Worm (Caenorhabditis elegans) whole organism, L4 larva: ENCODE measurements around the gene ZC262.2.

Source experiments
- D1046.2 ChIP-seq: fragments of 200-800 bp; sonication (Bioruptor generic); IDR thresholded peaks from 2 replicates; pipeline ENCODE4 v1.3.6; 2022; ENCODE audit warnings: missing genetic modification characterization, missing compliant biosample characterization
- F37D6.2 ChIP-seq: sonication (generic microtip); optimal IDR thresholded peaks from 2 replicates; lab custom pipeline; 2016; ENCODE audit warnings: mild to moderate bottlenecking, missing genetic modification characterization, missing compliant biosample characterization
- F44E2.7 ChIP-seq: fragments of 200-800 bp; sonication (Bioruptor generic); IDR thresholded peaks from 2 replicates; pipeline ENCODE4 v2.1.2; 2022; ENCODE audit warnings: missing genetic modification characterization, missing compliant biosample characterization
- T20F7.1 ChIP-seq: fragments of 200-800 bp; sonication (Bioruptor generic); optimal IDR thresholded peaks from 2 replicates; lab custom pipeline; 2018; ENCODE audit warnings: mild to moderate bottlenecking, missing genetic modification characterization, missing compliant biosample characterization
- T26A8.4 ChIP-seq: fragments of 200-800 bp; sonication (Bioruptor generic); IDR thresholded peaks from 2 replicates; pipeline ENCODE4 v1.3.6; 2022; ENCODE audit warnings: missing genetic modification characterization, missing compliant biosample characterization
- Y5F2A.4 ChIP-seq: fragments of 200-800 bp; sonication (Bioruptor generic); optimal IDR thresholded peaks from 2 replicates; lab custom pipeline; 2018; ENCODE audit warnings: mild to moderate bottlenecking, missing genetic modification characterization, missing compliant biosample characterization
- Y75B8A.6 ChIP-seq: fragments of 200-800 bp; sonication (Bioruptor generic); IDR thresholded peaks from 2 replicates; pipeline ENCODE4 v1.3.6; 2022; ENCODE audit warnings: missing genetic modification reagents, missing genetic modification characterization, missing compliant biosample characterization
- ZK546.5 ChIP-seq, 2 experiments: sonication (generic microtip); optimal IDR thresholded peaks; 2 replicates each; lab custom pipeline; 2017; ENCODE audit warnings: missing biosample characterization in 2 of 2, missing genetic modification characterization in 2 of 2
- aha-1 ChIP-seq: fragments of 150-350 bp; peaks from one replicate; lab custom pipeline; 2014; ENCODE audit warnings: missing biosample characterization, missing genetic modification characterization
- aly-2 ChIP-seq: sonication (generic microtip); optimal IDR thresholded peaks from 2 replicates; lab custom pipeline; 2018; ENCODE audit warnings: missing biosample characterization, missing genetic modification characterization
- ama-1 ChIP-seq: fragments of 150-350 bp; optimal IDR thresholded peaks from 2 replicates; lab custom pipeline; 2014; ENCODE audit warnings: inconsistent platforms, mixed read lengths
- ceh-20 ChIP-seq: fragments of 200-800 bp; sonication (Bioruptor generic); IDR thresholded peaks from 2 replicates; pipeline ENCODE4 v1.3.6; 2022; ENCODE audit warnings: missing genetic modification reagents, missing genetic modification characterization, missing compliant biosample characterization
- ceh-28 ChIP-seq: fragments of 150-350 bp; optimal IDR thresholded peaks from 2 replicates; lab custom pipeline; 2014; ENCODE audit warnings: missing biosample characterization, missing genetic modification reagents, missing genetic modification characterization
- ceh-44 ChIP-seq: fragments of 200-800 bp; sonication (Bioruptor generic); IDR thresholded peaks from 2 replicates; pipeline ENCODE4 v1.3.6; 2022; ENCODE audit warnings: missing genetic modification reagents, missing genetic modification characterization, missing compliant biosample characterization
- ceh-62 ChIP-seq: sonication (generic microtip); optimal IDR thresholded peaks from 2 replicates; lab custom pipeline; 2017; ENCODE audit warnings: missing biosample characterization, missing genetic modification characterization
- ces-1 ChIP-seq: fragments of 150-350 bp; sonication (generic microtip); optimal IDR thresholded peaks from 4 replicates; lab custom pipeline; 2014; ENCODE audit warnings: missing biosample characterization, missing genetic modification reagents, missing genetic modification characterization
- ctbp-1 ChIP-seq: fragments of 200-800 bp; sonication (Bioruptor generic); IDR thresholded peaks from 2 replicates; pipeline ENCODE4 v1.3.6; 2022; ENCODE audit warnings: missing genetic modification reagents, missing genetic modification characterization, missing compliant biosample characterization
- daf-8 ChIP-seq: fragments of 200-800 bp; sonication (Bioruptor generic); IDR thresholded peaks from 2 replicates; pipeline ENCODE4 v1.3.6; 2022; ENCODE audit warnings: missing genetic modification characterization, missing compliant biosample characterization
- dmd-6 ChIP-seq: fragments of 200-800 bp; sonication (Bioruptor generic); IDR thresholded peaks from 2 replicates; pipeline ENCODE4 v1.3.6; 2022; ENCODE audit warnings: missing genetic modification reagents, missing genetic modification characterization, missing compliant biosample characterization
- dmd-8 ChIP-seq: fragments of 200-800 bp; sonication (Bioruptor generic); IDR thresholded peaks from 2 replicates; pipeline ENCODE4 v1.3.6; 2022; ENCODE audit warnings: missing genetic modification characterization, missing compliant biosample characterization
- dpl-1 ChIP-seq: fragments of 150-350 bp; optimal IDR thresholded peaks from 2 replicates; lab custom pipeline; 2014; ENCODE audit warnings: missing biosample characterization, missing genetic modification reagents, missing genetic modification characterization
- dve-1 ChIP-seq: sonication (generic microtip); optimal IDR thresholded peaks from 2 replicates; lab custom pipeline; 2017; ENCODE audit warnings: antibody characterized with exemption, mild to moderate bottlenecking, missing genetic modification characterization, missing compliant biosample characterization; ENCODE audit not compliant: insufficient read depth
- egl-27 ChIP-seq: sonication (generic microtip); optimal IDR thresholded peaks from 3 replicates; lab custom pipeline; 2017; ENCODE audit warnings: missing biosample characterization, missing genetic modification reagents, missing genetic modification characterization
- gei-8 ChIP-seq: fragments of 200-800 bp; sonication (Bioruptor generic); optimal IDR thresholded peaks from 2 replicates; lab custom pipeline; 2018; ENCODE audit warnings: mild to moderate bottlenecking, missing genetic modification characterization, missing compliant biosample characterization
- hlh-11 ChIP-seq: fragments of 200-800 bp; sonication (Bioruptor generic); optimal IDR thresholded peaks from 2 replicates; lab custom pipeline; 2018; ENCODE audit warnings: mild to moderate bottlenecking, missing genetic modification characterization, missing compliant biosample characterization
- hlh-30 ChIP-seq: sonication (generic microtip); optimal IDR thresholded peaks from 2 replicates; lab custom pipeline; 2017; ENCODE audit warnings: antibody characterized with exemption, mild to moderate bottlenecking, missing genetic modification characterization, missing compliant biosample characterization; ENCODE audit not compliant: insufficient read depth
- hmg-1.1 ChIP-seq: fragments of 200-800 bp; sonication (Bioruptor generic); IDR thresholded peaks from 2 replicates; pipeline ENCODE4 v1.3.6; 2022; ENCODE audit warnings: missing genetic modification reagents, missing genetic modification characterization, missing compliant biosample characterization
- lim-7 ChIP-seq: fragments of 200-800 bp; sonication (Bioruptor generic); IDR thresholded peaks from 2 replicates; pipeline ENCODE4 v1.3.6; 2022; ENCODE audit warnings: missing genetic modification characterization, missing compliant biosample characterization
- lin-13 ChIP-seq: fragments of 150-350 bp; optimal IDR thresholded peaks from 2 replicates; lab custom pipeline; 2014; ENCODE audit warnings: missing biosample characterization, missing genetic modification reagents, missing genetic modification characterization
- lin-29 ChIP-seq: fragments of 200-800 bp; sonication (Bioruptor generic); IDR thresholded peaks from 2 replicates; pipeline ENCODE4 v1.3.6; 2022; ENCODE audit warnings: missing genetic modification reagents, missing genetic modification characterization, missing compliant biosample characterization
- lin-38 ChIP-seq: fragments of 200-800 bp; sonication (Bioruptor generic); IDR thresholded peaks from 2 replicates; pipeline ENCODE4 v1.3.6; 2022; ENCODE audit warnings: missing genetic modification reagents, missing genetic modification characterization, missing compliant biosample characterization
- lin-39 ChIP-seq: fragments of 150-350 bp; optimal IDR thresholded peaks from 2 replicates; lab custom pipeline; 2014; ENCODE audit warnings: missing biosample characterization, missing genetic modification reagents, missing genetic modification characterization
- madf-9 ChIP-seq: fragments of 200-800 bp; sonication (Bioruptor generic); conservative IDR thresholded peaks from 2 replicates; pipeline ENCODE4 v1.3.6; 2022; ENCODE audit warnings: missing genetic modification reagents, missing genetic modification characterization, missing compliant biosample characterization
- mdl-1 ChIP-seq, 2 experiments: fragments of 150-350 bp in 1 of 2; sonication (generic microtip) in 1 of 2; optimal IDR thresholded peaks; 2 replicates each; lab custom pipeline; 2014 to 2017; ENCODE audit warnings: missing biosample characterization in 2 of 2, missing genetic modification characterization in 2 of 2
- mdt-29 ChIP-seq: fragments of 200-800 bp; sonication (Bioruptor generic); IDR thresholded peaks from 2 replicates; pipeline ENCODE4 v1.3.6; 2022; ENCODE audit warnings: missing genetic modification reagents, missing genetic modification characterization, missing compliant biosample characterization
- mep-1 ChIP-seq: fragments of 150-350 bp; sonication (generic microtip); optimal IDR thresholded peaks from 3 replicates; lab custom pipeline; 2014; ENCODE audit warnings: missing biosample characterization, missing genetic modification characterization
- nhr-41 ChIP-seq: fragments of 200-800 bp; sonication (Bioruptor generic); IDR thresholded peaks from 2 replicates; pipeline ENCODE4 v1.3.6; 2022; ENCODE audit warnings: missing genetic modification reagents, missing genetic modification characterization, missing compliant biosample characterization
- nhr-6 ChIP-seq: fragments of 150-350 bp; optimal IDR thresholded peaks from 2 replicates; lab custom pipeline; 2014; ENCODE audit warnings: missing biosample characterization, missing genetic modification characterization
- nhr-76 ChIP-seq: fragments of 150-350 bp; optimal IDR thresholded peaks from 2 replicates; lab custom pipeline; 2014; ENCODE audit warnings: missing biosample characterization, missing genetic modification characterization
- nhr-77 ChIP-seq: fragments of 150-350 bp; optimal IDR thresholded peaks from 2 replicates; lab custom pipeline; 2014; ENCODE audit warnings: missing biosample characterization, missing genetic modification characterization
- pha-4 ChIP-seq, 2 experiments: fragments of 150-350 bp in 1 of 2; fragments of 200-800 bp in 1 of 2; sonication (Bioruptor generic) in 1 of 2; IDR thresholded peaks in 1 of 2; optimal IDR thresholded peaks in 1 of 2; 2 replicates each; pipeline versions ENCODE4 v1.3.6 to Lab custom; 2014 to 2022; ENCODE audit warnings: missing genetic modification characterization in 2 of 2, missing genetic modification reagents in 2 of 2, missing biosample characterization in 1 of 2, missing compliant biosample characterization in 1 of 2
- php-3 ChIP-seq: fragments of 200-800 bp; sonication (Bioruptor generic); IDR thresholded peaks from 2 replicates; pipeline ENCODE4 v1.3.6; 2022; ENCODE audit warnings: missing genetic modification reagents, missing genetic modification characterization, missing compliant biosample characterization
- pqm-1 ChIP-seq: sonication (generic microtip); optimal IDR thresholded peaks from 2 replicates; lab custom pipeline; 2017; ENCODE audit warnings: missing biosample characterization, missing genetic modification characterization
- set-16 ChIP-seq: fragments of 200-800 bp; sonication (Bioruptor generic); IDR thresholded peaks from 2 replicates; pipeline ENCODE4 v1.3.6; 2022; ENCODE audit warnings: missing genetic modification reagents, missing genetic modification characterization, missing compliant biosample characterization
- snpc-4 ChIP-seq: fragments of 150-350 bp; optimal IDR thresholded peaks from 2 replicates; lab custom pipeline; 2014; ENCODE audit warnings: missing biosample characterization, missing genetic modification characterization
- unc-39 ChIP-seq: sonication (generic microtip); optimal IDR thresholded peaks from 2 replicates; lab custom pipeline; 2017; ENCODE audit warnings: missing biosample characterization, missing genetic modification characterization
- zfp-2 ChIP-seq: sonication (generic microtip); optimal IDR thresholded peaks from 2 replicates; lab custom pipeline; 2016; ENCODE audit warnings: mild to moderate bottlenecking, missing genetic modification characterization, missing compliant biosample characterization
- zip-2 ChIP-seq: fragments of 150-350 bp; optimal IDR thresholded peaks from 2 replicates; lab custom pipeline; 2014; ENCODE audit warnings: missing biosample characterization, missing genetic modification characterization
- ztf-11 ChIP-seq: fragments of 150-350 bp; optimal IDR thresholded peaks from 2 replicates; lab custom pipeline; 2014; ENCODE audit warnings: missing biosample characterization, missing genetic modification characterization
- ztf-7 ChIP-seq: fragments of 150-350 bp; optimal IDR thresholded peaks from 2 replicates; lab custom pipeline; 2014; ENCODE audit warnings: missing biosample characterization, missing genetic modification characterization

The ZC262.2 gene

DNA sequence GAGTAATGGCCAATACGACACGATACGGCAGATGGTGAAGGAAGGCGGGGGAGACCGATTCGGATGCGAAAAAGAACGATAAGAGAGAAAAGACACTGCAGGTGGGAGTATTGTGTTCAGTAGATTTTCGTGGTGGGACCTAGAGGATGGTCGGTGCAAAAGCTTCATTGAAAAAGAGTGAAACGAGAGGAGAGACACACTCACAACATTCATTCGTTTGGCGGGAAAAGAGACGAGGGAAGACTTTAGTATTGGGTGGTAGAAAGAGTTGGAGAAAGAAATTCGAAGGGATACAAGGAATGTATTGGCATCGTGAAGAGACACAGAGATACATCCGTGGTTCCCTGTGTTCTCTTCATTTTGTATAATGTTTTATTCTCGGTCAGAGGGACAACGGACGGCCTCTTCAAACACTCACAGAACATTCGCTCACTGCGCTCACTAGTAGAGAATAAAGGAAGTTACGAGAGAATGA lies 24.6 kb downstream of the ZC262.2 start (continued):
- TF ChIP-seq Y5F2A.4 (GFP tag; lab: Kevin White, UChicago) (no peak), T20F7.1 (GFP tag; lab: Kevin White, UChicago) (peak; percentile 72), T26A8.4 (GFP tag; lab: Robert Waterston, UW) (peak; percentile 51), nhr-6 (tag; lab: Kevin White, UChicago) (peak; percentile 64), ztf-11 (tag; lab: Kevin White, UChicago) (no peak), hlh-30 (tag; lab: Kevin White, UChicago) (peak; percentile 68)

DNA sequence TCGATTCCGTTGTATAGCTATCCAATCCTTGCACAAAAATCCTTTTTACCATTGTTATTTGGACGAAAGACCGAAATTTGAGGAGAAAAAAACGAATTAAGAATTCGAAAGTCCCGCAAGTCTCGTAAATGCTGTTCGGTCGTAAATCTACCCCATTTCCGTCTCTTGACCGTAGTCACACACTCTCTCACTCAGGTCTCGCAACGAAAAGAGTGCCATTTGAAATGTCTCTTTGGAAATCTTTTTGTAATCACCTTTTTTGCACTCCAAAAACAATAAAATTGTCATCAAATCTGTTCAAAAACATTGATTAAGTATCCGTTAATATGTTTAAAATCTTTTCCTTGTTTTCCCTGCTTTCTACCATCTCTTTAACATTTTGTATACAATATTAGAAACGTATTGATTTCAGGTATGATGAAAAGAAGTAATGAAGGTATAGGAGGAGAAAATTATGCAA lies 26.4 kb downstream of the ZC262.2 start, which contains the start of the genes R05D3.8 and rfp-1:
Gene R05D3.8 (minus strand): TSS at position 115 of the 460 bp plus-strand sequence.
Gene rfp-1 (plus strand): TSS at position 410 of the 460 bp plus-strand sequence.
- TF ChIP-seq nhr-76 (tag; lab: Kevin White, UChicago), result no peak
- TF ChIP-seq nhr-77, result peak; percentile 91
- no peak for TF ChIP-seq php-3 (GFP tag; lab: Robert Waterston, UW)
- TF ChIP-seq zfp-2 (tag; lab: Kevin White, UChicago), result no peak
- no peak for TF ChIP-seq D1046.2 (GFP tag; lab: Robert Waterston, UW)
- TF ChIP-seq lin-13 (GFP tag; lab: Kevin White, UChicago), result peak; percentile 88
- no peak; the same call in 1 of the 2 replicates for TF ChIP-seq ceh-20 (GFP tag; lab: Robert Waterston, UW)
- TF ChIP-seq lin-39 (tag; lab: Kevin White, UChicago), result no peak
- TF ChIP-seq egl-27, result no peak
- TF ChIP-seq ama-1 (lab: Kevin White, UChicago), result no peak
- peak; percentile 65 for TF ChIP-seq lin-38 (GFP tag; lab: Robert Waterston, UW)
- no peak for TF ChIP-seq madf-9 (GFP tag; lab: Robert Waterston, UW)
- no peak for TF ChIP-seq pha-4 (GFP tag; IDR thresholded peaks at IDR 0.05; lab: Robert Waterston, UW)
- TF ChIP-seq pha-4 (tag; optimal IDR thresholded peaks at IDR 0.05; lab: Kevin White, UChicago), result peak; percentile 83
- no peak for TF ChIP-seq ceh-62 (tag; lab: Kevin White, UChicago)
- no peak for TF ChIP-seq mdt-29 (GFP tag; lab: Robert Waterston, UW)
- peak; percentile 90 for TF ChIP-seq dve-1 (tag; lab: Kevin White, UChicago)
- TF ChIP-seq nhr-6 (tag; lab: Kevin White, UChicago), result peak; percentile 88
- TF ChIP-seq F44E2.7 (GFP tag; lab: Robert Waterston, UW), result no peak
- no peak for TF ChIP-seq ztf-11 (tag; lab: Kevin White, UChicago)
- TF ChIP-seq hlh-11 (tag; lab: Kevin White, UChicago), result peak; percentile 60
- no peak for TF ChIP-seq nhr-41 (GFP tag; lab: Robert Waterston, UW)
- TF ChIP-seq snpc-4 (tag; lab: Kevin White, UChicago), result no peak
- TF ChIP-seq aly-2, result no peak
- no peak for TF ChIP-seq unc-39 (tag; lab: Kevin White, UChicago)
- no peak for TF ChIP-seq gei-8 (GFP tag; lab: Kevin White, UChicago)
- no peak for TF ChIP-seq set-16
- TF ChIP-seq ces-1 (GFP tag; lab: Kevin White, UChicago), result no peak
- no peak for TF ChIP-seq lim-7 (GFP tag; lab: Robert Waterston, UW)
- no peak for TF ChIP-seq ceh-28 (tag; lab: Kevin White, UChicago)
- TF ChIP-seq ceh-44 (GFP tag; lab: Robert Waterston, UW), result no peak
- peak; percentile 39 for TF ChIP-seq F37D6.2 (tag; lab: Kevin White, UChicago)
- TF ChIP-seq dpl-1, result peak; percentile 87
- TF ChIP-seq zip-2 (tag; lab: Kevin White, UChicago), result no peak
- no peak for TF ChIP-seq ztf-7 (tag; lab: Kevin White, UChicago)
- peak in 1 of 2 experiments; percentile 28 for TF ChIP-seq mdl-1 (tag; optimal IDR thresholded peaks at IDR 0.05; lab: Kevin White, UChicago)
- TF ChIP-seq hmg-1.1 (GFP tag; lab: Robert Waterston, UW), result no peak; the same call in 1 of the 2 replicates
- TF ChIP-seq ZK546.5 (tag; optimal IDR thresholded peaks at IDR 0.05; lab: Kevin White, UChicago), result peak in 1 of 2 experiments; percentile 19
- peak; percentile 40 for TF ChIP-seq dmd-6
- TF ChIP-seq aha-1 (tag; lab: Kevin White, UChicago), result peak; percentile 44
- TF ChIP-seq Y75B8A.6 (GFP tag; lab: Robert Waterston, UW), result no peak
- no peak for TF ChIP-seq lin-29 (GFP tag; lab: Robert Waterston, UW)
- no peak for TF ChIP-seq ctbp-1 (GFP tag; lab: Robert Waterston, UW)
- no peak for TF ChIP-seq daf-8 (GFP tag; lab: Robert Waterston, UW)
- no peak for TF ChIP-seq dmd-8
- TF ChIP-seq pqm-1, result peak; percentile 3
- TF ChIP-seq mep-1, result peak; percentile 87
